Fruit fly (Drosophila melanogaster) whole organism, embryonic: ENCODE results near the gene Kua.

ENCODE experiments used
- Blimp-1 ChIP-seq: fragments of 200-800 bp; sonication (Bioruptor generic); optimal IDR thresholded peaks from 3 replicates; lab custom pipeline; 2018; ENCODE audit warnings: missing biosample characterization, missing genetic modification characterization, mild to moderate bottlenecking, moderate library complexity, missing genetic modification reagents
- CG10267 ChIP-seq: fragments of 200-800 bp; sonication (Bioruptor generic); optimal IDR thresholded peaks from 2 replicates; lab custom pipeline; 2018; ENCODE audit warnings: missing biosample characterization, mild to moderate bottlenecking, missing genetic modification characterization, moderate library complexity
- CG10543 ChIP-seq: fragments of 200-800 bp; sonication (Bioruptor generic); optimal IDR thresholded peaks from 3 replicates; lab custom pipeline; 2017; ENCODE audit warnings: missing biosample characterization, mild to moderate bottlenecking, missing genetic modification characterization, moderate library complexity
- CG12104 ChIP-seq: fragments of 200-800 bp; sonication (Bioruptor generic); optimal IDR thresholded peaks from 3 replicates; lab custom pipeline; 2016; ENCODE audit warnings: missing biosample characterization, missing genetic modification characterization
- CG12299 ChIP-seq: fragments of 200-800 bp; sonication (Bioruptor generic); optimal IDR thresholded peaks from 2 replicates; lab custom pipeline; 2018; ENCODE audit warnings: missing biosample characterization, mild to moderate bottlenecking, missing genetic modification characterization
- CG13424 ChIP-seq: fragments of 200-800 bp; sonication (Bioruptor generic); optimal IDR thresholded peaks from 2 replicates; lab custom pipeline; 2019; ENCODE audit warnings: missing biosample characterization, mild to moderate bottlenecking, missing genetic modification characterization, moderate library complexity
- CG16779 ChIP-seq: fragments of 200-800 bp; sonication (Bioruptor generic); IDR thresholded peaks from 2 replicates; pipeline ENCODE4 v1.3.6; 2022; ENCODE audit warnings: missing biosample characterization, missing genetic modification characterization
- CG1792 ChIP-seq: fragments of 200-800 bp; sonication (Bioruptor generic); optimal IDR thresholded peaks from 2 replicates; lab custom pipeline; 2016; ENCODE audit warnings: missing biosample characterization, missing genetic modification characterization
- CG18011 ChIP-seq: fragments of 200-800 bp; sonication (Bioruptor generic); optimal IDR thresholded peaks from 2 replicates; lab custom pipeline; 2017; ENCODE audit warnings: missing biosample characterization, missing genetic modification characterization, mild to moderate bottlenecking, moderate library complexity, missing genotype
- CG2199 ChIP-seq: fragments of 200-800 bp; sonication (Bioruptor generic); IDR thresholded peaks from 3 replicates; pipeline ENCODE4 v1.3.6; 2022; ENCODE audit warnings: missing biosample characterization, missing genetic modification characterization
- CG31224 ChIP-seq: fragments of 200-800 bp; sonication (Bioruptor generic); IDR thresholded peaks from 2 replicates; pipeline ENCODE4 v1.3.6; 2022; ENCODE audit warnings: missing biosample characterization, missing genetic modification characterization
- CG31441 ChIP-seq: fragments of 200-800 bp; sonication (Bioruptor generic); IDR thresholded peaks from 2 replicates; pipeline ENCODE4 v1.3.6; 2022; ENCODE audit warnings: missing biosample characterization, missing genetic modification characterization
- CG4404 ChIP-seq: fragments of 200-800 bp; sonication (Bioruptor generic); IDR thresholded peaks from 2 replicates; pipeline ENCODE4 v1.3.6; 2022; ENCODE audit warnings: missing biosample characterization, missing genetic modification characterization
- CG4617 ChIP-seq: fragments of 200-800 bp; sonication (Bioruptor generic); optimal IDR thresholded peaks from 3 replicates; lab custom pipeline; 2016; ENCODE audit warnings: missing biosample characterization, missing genetic modification characterization, borderline replicate concordance
- CG4820 ChIP-seq: fragments of 200-800 bp; sonication (Bioruptor generic); optimal IDR thresholded peaks from 3 replicates; lab custom pipeline; 2016; ENCODE audit warnings: missing biosample characterization, missing genetic modification characterization
- CG7271 ChIP-seq: fragments of 200-800 bp; sonication (Bioruptor generic); optimal IDR thresholded peaks from 2 replicates; lab custom pipeline; 2018; ENCODE audit warnings: missing biosample characterization, mild to moderate bottlenecking, missing genetic modification characterization, moderate library complexity
- CG7357 ChIP-seq: fragments of 200-800 bp; sonication (Bioruptor generic); IDR thresholded peaks from 3 replicates; pipeline ENCODE4 v1.3.6; 2022; ENCODE audit warnings: missing biosample characterization, missing genetic modification characterization
- CG7745 ChIP-seq: fragments of 200-800 bp; sonication (Bioruptor generic); optimal IDR thresholded peaks from 2 replicates; lab custom pipeline; 2018; ENCODE audit warnings: missing biosample characterization, mild to moderate bottlenecking, missing genetic modification characterization, moderate library complexity
- CG9727 ChIP-seq: fragments of 200-800 bp; sonication (Bioruptor generic); optimal IDR thresholded peaks from 3 replicates; lab custom pipeline; 2017; ENCODE audit warnings: missing biosample characterization, mild to moderate bottlenecking, missing genetic modification characterization
- CG9817 ChIP-seq: fragments of 200-800 bp; sonication (Bioruptor generic); optimal IDR thresholded peaks from 2 replicates; lab custom pipeline; 2018; ENCODE audit warnings: missing biosample characterization, mild to moderate bottlenecking, missing genetic modification characterization, moderate library complexity
- CG9876 ChIP-seq: fragments of 200-800 bp; sonication (Bioruptor generic); optimal IDR thresholded peaks from 2 replicates; lab custom pipeline; 2016; ENCODE audit warnings: missing biosample characterization, missing genetic modification characterization
- CG9932 ChIP-seq: fragments of 200-800 bp; sonication (Bioruptor generic); IDR thresholded peaks from 2 replicates; pipeline ENCODE4 v1.3.6; 2022; ENCODE audit warnings: missing biosample characterization, missing genetic modification characterization
- CTCF ChIP-seq: fragments of 200-800 bp; sonication (Bioruptor generic); optimal IDR thresholded peaks from 2 replicates; lab custom pipeline; 2017; ENCODE audit warnings: missing biosample characterization, mild to moderate bottlenecking, missing genetic modification characterization, moderate library complexity
- Dad ChIP-seq: fragments of 200-800 bp; sonication (Bioruptor generic); optimal IDR thresholded peaks from 3 replicates; lab custom pipeline; 2016; ENCODE audit warnings: missing biosample characterization, missing genetic modification characterization
- Dip3 ChIP-seq: fragments of 200-800 bp; sonication (Bioruptor generic); optimal IDR thresholded peaks from 3 replicates; lab custom pipeline; 2016; ENCODE audit warnings: missing biosample characterization, missing genetic modification characterization
- Elba2 ChIP-seq: fragments of 200-800 bp; sonication (Bioruptor generic); optimal IDR thresholded peaks from 3 replicates; lab custom pipeline; 2016; ENCODE audit warnings: missing biosample characterization, missing genetic modification characterization
- Gug ChIP-seq: fragments of 200-800 bp; sonication (Bioruptor generic); IDR thresholded peaks from 4 replicates; pipeline ENCODE4 v1.3.6; 2022; ENCODE audit warnings: missing biosample characterization, missing genetic modification characterization
- Mad ChIP-seq: fragments of 200-800 bp; sonication (Bioruptor generic); optimal IDR thresholded peaks from 2 replicates; lab custom pipeline; 2016; ENCODE audit warnings: missing biosample characterization, missing genetic modification characterization
- Mes4 ChIP-seq: fragments of 200-800 bp; sonication (Bioruptor generic); optimal IDR thresholded peaks from 2 replicates; lab custom pipeline; 2016; ENCODE audit warnings: missing biosample characterization, missing genetic modification characterization
- Myb ChIP-seq: fragments of 200-800 bp; sonication (Bioruptor generic); optimal IDR thresholded peaks from 2 replicates; lab custom pipeline; 2016; ENCODE audit warnings: missing biosample characterization, missing genetic modification characterization
- NK7.1 ChIP-seq: fragments of 200-800 bp; sonication (Bioruptor generic); optimal IDR thresholded peaks from 3 replicates; lab custom pipeline; 2016; ENCODE audit warnings: missing biosample characterization, missing genetic modification characterization
- Opbp ChIP-seq: fragments of 200-800 bp; sonication (Bioruptor generic); IDR thresholded peaks from 3 replicates; pipeline ENCODE4 v1.3.6; 2022; ENCODE audit warnings: missing biosample characterization, missing genetic modification characterization; ENCODE audit not compliant: partially characterized antibody
- Ravus ChIP-seq: fragments of 200-800 bp; sonication (Bioruptor generic); IDR thresholded peaks from 2 replicates; pipeline ENCODE4 v1.3.6; 2022; ENCODE audit warnings: missing biosample characterization, missing genetic modification characterization
- Scr ChIP-seq: fragments of 200-800 bp; sonication (Bioruptor generic); IDR thresholded peaks from 2 replicates; pipeline ENCODE4 v1.3.6; 2022; ENCODE audit warnings: missing biosample characterization, missing genetic modification characterization; ENCODE audit not compliant: partially characterized antibody
- Usf ChIP-seq: fragments of 200-800 bp; sonication (Bioruptor generic); optimal IDR thresholded peaks from 2 replicates; lab custom pipeline; 2017; ENCODE audit warnings: missing genotype, missing biosample characterization, missing genetic modification characterization
- ash1 ChIP-seq: fragments of 200-800 bp; sonication (Bioruptor generic); optimal IDR thresholded peaks from 2 replicates; lab custom pipeline; 2018; ENCODE audit warnings: missing biosample characterization, mild to moderate bottlenecking, missing genetic modification characterization
- chm ChIP-seq: fragments of 200-800 bp; sonication (Bioruptor generic); IDR thresholded peaks from 2 replicates; pipeline ENCODE4 v1.3.6; 2022; ENCODE audit warnings: missing biosample characterization, missing genetic modification characterization
- corto ChIP-seq: fragments of 200-800 bp; sonication (Bioruptor generic); optimal IDR thresholded peaks from 2 replicates; lab custom pipeline; 2016; ENCODE audit warnings: missing biosample characterization, mild to moderate bottlenecking, missing genetic modification characterization, moderate library complexity
- dysf ChIP-seq: fragments of 200-800 bp; sonication (Bioruptor generic); IDR thresholded peaks from 3 replicates; pipeline ENCODE4 v1.3.6; 2022; ENCODE audit warnings: missing biosample characterization, missing genetic modification characterization
- gem ChIP-seq: fragments of 200-800 bp; sonication (Bioruptor generic); optimal IDR thresholded peaks from 2 replicates; lab custom pipeline; 2019; ENCODE audit warnings: missing biosample characterization, mild to moderate bottlenecking, missing genetic modification characterization, moderate library complexity
- maf-S ChIP-seq: fragments of 200-800 bp; sonication (Bioruptor generic); optimal IDR thresholded peaks from 2 replicates; lab custom pipeline; 2016; ENCODE audit warnings: missing biosample characterization, missing genetic modification characterization
- nmo ChIP-seq: fragments of 200-800 bp; sonication (Bioruptor generic); optimal IDR thresholded peaks from 2 replicates; lab custom pipeline; 2018; ENCODE audit warnings: missing biosample characterization, mild to moderate bottlenecking, missing genetic modification characterization, moderate library complexity
- otp ChIP-seq: fragments of 200-800 bp; sonication (Bioruptor generic); IDR thresholded peaks from 3 replicates; pipeline ENCODE4, ENCODE4 v1.3.6; 2022; ENCODE audit warnings: missing biosample characterization, missing genetic modification characterization
- row ChIP-seq: fragments of 200-800 bp; sonication (Bioruptor generic); IDR thresholded peaks from 3 replicates; pipeline ENCODE4 v1.3.6; 2022; ENCODE audit warnings: missing biosample characterization, missing genetic modification characterization
- scrt ChIP-seq: fragments of 200-800 bp; sonication (Bioruptor generic); optimal IDR thresholded peaks from 2 replicates; lab custom pipeline; 2018; ENCODE audit warnings: missing biosample characterization, mild to moderate bottlenecking, missing genetic modification characterization, moderate library complexity
- shn ChIP-seq: fragments of 200-800 bp; sonication (Bioruptor generic); optimal IDR thresholded peaks from 3 replicates; lab custom pipeline; 2016; ENCODE audit warnings: missing biosample characterization, missing genetic modification characterization
- sisA ChIP-seq: fragments of 200-800 bp; sonication (Bioruptor generic); IDR thresholded peaks from 2 replicates; pipeline ENCODE4 v1.3.6; 2022; ENCODE audit warnings: missing biosample characterization, missing genetic modification characterization
- tna ChIP-seq: fragments of 200-800 bp; sonication (Bioruptor generic); IDR thresholded peaks from 2 replicates; pipeline ENCODE4 v1.3.6; 2022; ENCODE audit warnings: missing biosample characterization, missing genetic modification characterization; ENCODE audit not compliant: partially characterized antibody
- usp ChIP-seq: fragments of >200 bp; optimal IDR thresholded peaks from 2 replicates; lab custom pipeline; 2017; ENCODE audit warnings: missing biosample characterization, missing genetic modification characterization
- wdn ChIP-seq: fragments of 200-800 bp; sonication (Bioruptor generic); IDR thresholded peaks from 2 replicates; pipeline ENCODE4 v1.3.6; 2022; ENCODE audit warnings: missing biosample characterization, missing genetic modification characterization
- wek ChIP-seq: fragments of 200-800 bp; sonication (Bioruptor generic); optimal IDR thresholded peaks from 3 replicates; lab custom pipeline; 2018; ENCODE audit warnings: missing biosample characterization, mild to moderate bottlenecking, missing genetic modification characterization, moderate library complexity
- zfh1 ChIP-seq: fragments of 200-800 bp; sonication (Bioruptor generic); IDR thresholded peaks from 3 replicates; pipeline ENCODE4 v1.3.6; 2022; ENCODE audit warnings: missing biosample characterization, missing genetic modification characterization

The Kua gene

dm6 chr2L:20148368-20148767 lies 51.0 kb downstream of the Kua start (continued):
- TF ChIP-seq corto (GFP tag; lab: Kevin White, UChicago) = no peak
- no peak for TF ChIP-seq CG4404 (GFP tag; lab: Robert Waterston, UW)
- TF ChIP-seq CG2199 (GFP tag; lab: Robert Waterston, UW) = peak; percentile 95
- TF ChIP-seq CG9817 (tag; lab: Kevin White, UChicago) = no peak
- TF ChIP-seq CG12299 = no peak
- TF ChIP-seq CG13424 (tag; lab: Kevin White, UChicago) = no peak
- TF ChIP-seq Elba2 (GFP tag; lab: Kevin White, UChicago) = peak; percentile 54
- TF ChIP-seq maf-S (GFP tag; lab: Kevin White, UChicago) = no peak
- TF ChIP-seq chm (GFP tag; lab: Robert Waterston, UW) = peak; percentile 19
- TF ChIP-seq shn (GFP tag; lab: Kevin White, UChicago) = no peak
- TF ChIP-seq wdn (GFP tag; lab: Robert Waterston, UW) = no peak
- TF ChIP-seq otp = peak; percentile 50; the same call in 2 of the 3 replicates
- no peak for TF ChIP-seq usp
- no peak for TF ChIP-seq Blimp-1 (GFP tag; lab: Kevin White, UChicago)
- no peak for TF ChIP-seq Usf
- TF ChIP-seq dysf = no peak
- TF ChIP-seq CTCF (GFP tag; lab: Kevin White, UChicago) = no peak
- TF ChIP-seq Mad (GFP tag; lab: Kevin White, UChicago) = no peak
- TF ChIP-seq tna (GFP tag; lab: Robert Waterston, UW) = peak; percentile 39
- TF ChIP-seq gem (tag; lab: Kevin White, UChicago) = no peak
- TF ChIP-seq NK7.1 (GFP tag; lab: Kevin White, UChicago) = no peak
- TF ChIP-seq Scr (GFP tag; lab: Robert Waterston, UW) = peak; percentile 38; the same call in 1 of the 2 replicates
- TF ChIP-seq CG9876 = peak; percentile 20
- 0 out of 2 replicates have a peak, but pooled peaks have one; percentile 8 for TF ChIP-seq CG31441 (GFP tag; lab: Robert Waterston, UW)
- no peak; the same call in 1 of the 2 replicates for TF ChIP-seq sisA
- TF ChIP-seq scrt (GFP tag; lab: Kevin White, UChicago) = no peak
- TF ChIP-seq CG7271 (tag; lab: Kevin White, UChicago) = no peak
- TF ChIP-seq CG9932 (GFP tag; lab: Robert Waterston, UW) = peak; percentile 23; the same call in 1 of the 2 replicates
- no peak for TF ChIP-seq Dad (GFP tag; lab: Kevin White, UChicago)
- no peak for TF ChIP-seq CG12104
- TF ChIP-seq Mes4 (GFP tag; lab: Kevin White, UChicago) = no peak
- TF ChIP-seq CG31224 (GFP tag; lab: Robert Waterston, UW) = no peak
- no peak for TF ChIP-seq CG7745
- TF ChIP-seq zfh1 (GFP tag; lab: Robert Waterston, UW) = no peak
- no peak for TF ChIP-seq CG10267 (tag; lab: Kevin White, UChicago)
- peak; percentile 69 for TF ChIP-seq Gug (GFP tag; lab: Robert Waterston, UW)
- no peak for TF ChIP-seq CG18011
- no peak for TF ChIP-seq Dip3 (GFP tag; lab: Kevin White, UChicago)
- TF ChIP-seq Myb (GFP tag; lab: Kevin White, UChicago) = peak; percentile 14
- peak; percentile 47; the same call in 2 of the 3 replicates for TF ChIP-seq row (GFP tag; lab: Robert Waterston, UW)
- no peak for TF ChIP-seq CG4617 (GFP tag; lab: Kevin White, UChicago)
- 0 out of 2 replicates have a peak, but pooled peaks have one; percentile 23 for TF ChIP-seq CG16779
- TF ChIP-seq ash1 (GFP tag; lab: Kevin White, UChicago) = no peak
- TF ChIP-seq CG9727 = no peak
- no peak for TF ChIP-seq Ravus (GFP tag; lab: Robert Waterston, UW)
- TF ChIP-seq CG4820 = no peak
- peak; percentile 8 for TF ChIP-seq nmo (GFP tag; lab: Kevin White, UChicago)
- no peak for TF ChIP-seq CG10543
- TF ChIP-seq Opbp (GFP tag; lab: Robert Waterston, UW) = peak; percentile 81
- no peak for TF ChIP-seq CG1792 (GFP tag; lab: Kevin White, UChicago)
- no peak for TF ChIP-seq CG7357 (GFP tag; lab: Robert Waterston, UW)
- no peak for TF ChIP-seq wek (GFP tag; lab: Kevin White, UChicago)
